Worm (Caenorhabditis elegans) whole organism, L3 larva: ENCODE results near the gene odr-8.

Experiments
- R02D3.7 ChIP-seq: fragments of 150-350 bp; optimal IDR thresholded peaks from 2 replicates; lab custom pipeline; 2014; ENCODE audit warnings: missing biosample characterization, missing genetic modification characterization
- ama-1 ChIP-seq: fragments of 150-350 bp; optimal IDR thresholded peaks from 2 replicates; lab custom pipeline; 2018
- ceh-16 ChIP-seq: sonication (generic microtip); optimal IDR thresholded peaks from 2 replicates; lab custom pipeline; 2017; ENCODE audit warnings: missing biosample characterization, missing genetic modification characterization
- ceh-82 ChIP-seq: fragments of 150-350 bp; optimal IDR thresholded peaks from 2 replicates; lab custom pipeline; 2014; ENCODE audit warnings: missing biosample characterization, missing genetic modification characterization
- egl-27 ChIP-seq: sonication (generic microtip); optimal IDR thresholded peaks from 4 replicates; lab custom pipeline; 2017; ENCODE audit warnings: missing biosample characterization, missing genetic modification reagents, missing genetic modification characterization
- egl-5 ChIP-seq: fragments of 150-350 bp; optimal IDR thresholded peaks from 2 replicates; lab custom pipeline; 2017; ENCODE audit warnings: missing biosample characterization, missing genetic modification reagents, missing genetic modification characterization, inconsistent platforms
- elt-2 ChIP-seq: sonication (generic microtip); optimal IDR thresholded peaks from 2 replicates; lab custom pipeline; 2016; ENCODE audit warnings: missing genetic modification reagents, mild to moderate bottlenecking, missing genetic modification characterization, missing compliant biosample characterization
- elt-3 ChIP-seq, 3 experiments: fragments of 150-350 bp in 1 of 3; sonication (generic microtip) in 2 of 3; optimal IDR thresholded peaks; 2 replicates in 2 of 3; 4 replicates in 1 of 3; lab custom pipeline; 2014 to 2017; ENCODE audit warnings: missing biosample characterization in 3 of 3, missing genetic modification characterization in 3 of 3
- eor-1 ChIP-seq, 2 experiments: fragments of 150-350 bp; optimal IDR thresholded peaks; 2 replicates each; lab custom pipeline; 2014 to 2018; ENCODE audit warnings: missing biosample characterization in 2 of 2, missing genetic modification characterization in 2 of 2
- fkh-10 ChIP-seq: sonication (generic microtip); optimal IDR thresholded peaks from 2 replicates; lab custom pipeline; 2017; ENCODE audit warnings: missing biosample characterization, missing genetic modification reagents, missing genetic modification characterization
- fos-1 ChIP-seq: fragments of 150-350 bp; optimal IDR thresholded peaks from 2 replicates; lab custom pipeline; 2014; ENCODE audit warnings: missing biosample characterization, missing genetic modification characterization
- hmg-11 ChIP-seq: sonication (generic microtip); optimal IDR thresholded peaks from 2 replicates; lab custom pipeline; 2016; ENCODE audit warnings: missing genetic modification characterization, missing compliant biosample characterization
- jun-1 ChIP-seq: fragments of 150-350 bp; optimal IDR thresholded peaks from 2 replicates; lab custom pipeline; 2014; ENCODE audit warnings: missing biosample characterization, missing genetic modification reagents, missing genetic modification characterization
- lin-15B ChIP-seq: fragments of 150-350 bp; optimal IDR thresholded peaks from 2 replicates; lab custom pipeline; 2014; ENCODE audit warnings: missing biosample characterization, missing genetic modification characterization
- lin-39 ChIP-seq: fragments of 150-350 bp; optimal IDR thresholded peaks from 2 replicates; lab custom pipeline; 2018; ENCODE audit warnings: missing biosample characterization, missing genetic modification reagents, missing genetic modification characterization
- lsy-12 ChIP-seq: sonication (generic microtip); optimal IDR thresholded peaks from 2 replicates; lab custom pipeline; 2016; ENCODE audit warnings: mild to moderate bottlenecking, missing genetic modification characterization, missing compliant biosample characterization
- mdl-1 ChIP-seq: fragments of 150-350 bp; optimal IDR thresholded peaks from 2 replicates; lab custom pipeline; 2014; ENCODE audit warnings: missing biosample characterization, missing genetic modification characterization
- nfya-1 ChIP-seq: sonication (generic microtip); optimal IDR thresholded peaks from 2 replicates; lab custom pipeline; 2017; ENCODE audit warnings: missing genetic modification characterization, mild to moderate bottlenecking, missing compliant biosample characterization, antibody characterized with exemption, moderate library complexity; ENCODE audit not compliant: insufficient read depth
- nhr-11 ChIP-seq: fragments of 150-350 bp; optimal IDR thresholded peaks from 2 replicates; lab custom pipeline; 2014; ENCODE audit warnings: missing biosample characterization, missing genetic modification characterization
- nhr-12 ChIP-seq: fragments of 150-350 bp; optimal IDR thresholded peaks from 2 replicates; lab custom pipeline; 2014; ENCODE audit warnings: missing biosample characterization, missing genetic modification characterization
- nhr-23 ChIP-seq: fragments of 150-350 bp; optimal IDR thresholded peaks from 2 replicates; lab custom pipeline; 2014; ENCODE audit warnings: missing biosample characterization, missing genetic modification reagents, missing genetic modification characterization
- nhr-28 ChIP-seq: fragments of 150-350 bp; optimal IDR thresholded peaks from 2 replicates; lab custom pipeline; 2014; ENCODE audit warnings: missing biosample characterization, missing genetic modification characterization
- nhr-43 ChIP-seq: sonication (generic microtip); optimal IDR thresholded peaks from 2 replicates; lab custom pipeline; 2016; ENCODE audit warnings: mild to moderate bottlenecking, missing genetic modification characterization, missing compliant biosample characterization; ENCODE audit not compliant: poor library complexity, severe bottlenecking
- nhr-77 ChIP-seq: fragments of 150-350 bp; optimal IDR thresholded peaks from 2 replicates; lab custom pipeline; 2014; ENCODE audit warnings: missing biosample characterization, missing genetic modification characterization
- pha-4 ChIP-seq: fragments of 150-350 bp; optimal IDR thresholded peaks from 2 replicates; lab custom pipeline; 2014; ENCODE audit warnings: missing biosample characterization, missing genetic modification reagents, missing genetic modification characterization
- pqm-1 ChIP-seq: fragments of 150-350 bp; optimal IDR thresholded peaks from 2 replicates; lab custom pipeline; 2017; ENCODE audit warnings: missing biosample characterization, missing genetic modification characterization, inconsistent platforms
- skn-1 ChIP-seq: fragments of 150-350 bp; optimal IDR thresholded peaks from 2 replicates; lab custom pipeline; 2014; ENCODE audit warnings: missing biosample characterization, missing genetic modification characterization
- snpc-4 ChIP-seq: fragments of 150-350 bp; optimal IDR thresholded peaks from 2 replicates; lab custom pipeline; 2014; ENCODE audit warnings: missing biosample characterization, missing genetic modification characterization
- unc-39 ChIP-seq: sonication (generic microtip); optimal IDR thresholded peaks from 4 replicates; lab custom pipeline; 2017; ENCODE audit warnings: missing biosample characterization, missing genetic modification characterization
- unc-62 ChIP-seq: fragments of 150-350 bp; sonication (generic microtip); optimal IDR thresholded peaks from 4 replicates; lab custom pipeline; 2014; ENCODE audit warnings: missing biosample characterization, missing genetic modification reagents, missing genetic modification characterization
- ztf-4 ChIP-seq: fragments of 150-350 bp; optimal IDR thresholded peaks from 2 replicates; lab custom pipeline; 2014; ENCODE audit warnings: missing biosample characterization, missing genetic modification characterization

odr-8 gene

DNA sequence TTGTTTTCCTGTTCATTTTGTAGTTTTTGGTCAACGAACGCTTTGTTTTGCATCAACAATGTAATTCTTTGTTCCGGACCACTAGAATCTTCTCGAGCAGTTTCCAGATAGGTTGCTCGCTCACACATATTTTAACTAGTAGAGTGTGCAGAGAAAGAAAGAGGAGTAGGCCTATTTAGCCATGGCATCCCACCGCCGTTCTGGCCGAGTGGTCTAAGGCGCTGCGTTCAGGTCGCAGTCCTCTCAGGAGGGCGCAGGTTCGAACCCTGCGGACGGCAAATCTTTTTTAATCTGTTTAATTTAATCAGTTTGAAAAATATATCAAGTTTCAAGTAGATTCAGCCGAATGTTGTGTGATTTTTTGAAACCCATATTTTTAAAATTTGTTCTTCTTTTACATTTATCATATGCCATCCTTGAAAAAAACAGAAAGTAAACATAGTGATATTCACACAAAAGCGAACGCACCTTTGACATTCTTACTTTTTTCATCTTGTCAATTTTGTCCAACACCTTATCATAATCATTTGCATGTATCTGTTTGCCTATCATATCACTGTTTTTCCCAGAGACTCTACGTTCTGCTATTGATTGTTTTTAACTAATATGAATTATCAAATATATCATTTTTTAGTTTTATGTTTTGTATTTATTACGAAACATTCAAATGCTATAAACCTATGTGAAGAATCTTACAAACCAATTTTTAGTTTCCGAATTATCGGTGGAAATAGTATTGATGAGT, 25.7 kb downstream of the odr-8 start, which contains the start of gene try-3:
try-3 (plus strand) TSS at position 532 of the 745 bp plus-strand sequence.
- TF ChIP-seq lsy-12 (peak; percentile 21), jun-1 (tag; lab: Kevin White, UChicago) (no peak), fkh-10 (GFP tag; lab: Kevin White, UChicago) (no peak), nhr-23 (peak; percentile 32), pqm-1 (peak; percentile 43), lin-15B (tag; lab: Kevin White, UChicago) (peak; percentile 49), unc-62 (GFP tag; lab: Kevin White, UChicago) (no peak), R02D3.7 (peak; percentile 14), nhr-43 (peak; percentile 76), lin-39 (peak; percentile 88), elt-2 (tag; lab: Kevin White, UChicago) (peak; percentile 56), nhr-12 (tag; lab: Kevin White, UChicago) (no peak), nfya-1 (tag; lab: Kevin White, UChicago) (peak; percentile 71), ztf-4 (tag; lab: Kevin White, UChicago) (no peak), snpc-4 (tag; lab: Kevin White, UChicago) (peak; percentile 58), pha-4 (tag; lab: Kevin White, UChicago) (peak; percentile 70), ceh-16 (tag; lab: Kevin White, UChicago) (no peak), elt-3 (tag; optimal IDR thresholded peaks at IDR 0.05; lab: Kevin White, UChicago) (peak in 1 of 3 experiments; percentile 63), ceh-82 (tag; lab: Kevin White, UChicago) (no peak), egl-27 (tag; lab: Kevin White, UChicago) (peak; percentile 33), hmg-11 (tag; lab: Kevin White, UChicago) (peak; percentile 77), skn-1 (tag; lab: Kevin White, UChicago) (peak; percentile 33)

DNA sequence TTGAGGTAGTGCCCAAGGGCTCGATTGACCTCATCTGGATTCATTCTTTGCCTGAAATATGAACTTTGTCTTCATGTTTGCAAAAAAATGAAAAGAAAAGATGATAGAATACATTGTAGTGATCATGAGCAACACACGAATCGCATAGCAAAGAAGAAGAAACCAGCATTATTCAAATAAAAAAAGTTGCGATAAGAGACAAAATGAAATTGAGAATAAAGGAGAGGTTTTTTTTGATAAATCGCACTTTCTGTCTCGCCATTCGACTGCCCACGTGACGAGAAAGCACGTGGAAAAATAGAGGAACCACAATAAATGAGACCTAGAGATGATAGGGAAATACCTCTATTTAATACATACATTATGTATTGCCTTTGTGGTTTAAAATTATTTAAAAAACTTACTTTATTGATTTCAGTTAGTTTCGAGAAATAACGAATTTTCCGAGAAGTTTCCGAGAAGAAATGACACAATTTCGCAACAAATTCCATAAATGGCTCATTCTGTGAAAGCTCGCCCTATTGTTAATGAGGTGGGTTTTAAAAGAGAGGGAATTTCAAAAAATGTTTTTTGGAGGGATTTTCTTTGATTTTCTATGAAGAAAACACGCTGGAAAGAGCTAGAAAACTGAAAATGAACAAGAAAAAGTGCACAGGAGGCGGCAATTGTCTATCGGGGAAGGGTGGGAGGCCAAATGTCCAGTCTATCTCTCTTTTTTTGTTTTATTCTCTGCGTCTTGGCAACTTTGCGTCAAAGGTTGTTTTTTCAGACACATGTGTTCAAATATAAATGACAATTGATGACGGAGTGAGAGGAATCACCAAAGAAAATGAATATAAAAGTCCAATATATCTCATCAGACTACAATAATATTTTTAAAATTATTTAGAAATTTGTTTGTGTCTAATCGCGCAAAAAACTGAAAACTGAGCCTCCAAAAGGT, 26.8 kb downstream of the odr-8 start, which contains the start of gene paqr-1:
paqr-1 (minus strand) TSS at position 51 of the 943 bp plus-strand sequence.
- TF ChIP-seq lin-15B (tag; lab: Kevin White, UChicago) (peak; percentile 53), nhr-77 (no peak), unc-39 (no peak), lin-39 (peak; percentile 16), mdl-1 (tag; lab: Kevin White, UChicago) (peak; percentile 41), nhr-28 (tag; lab: Kevin White, UChicago) (no peak), nhr-11 (tag; lab: Kevin White, UChicago) (no peak), pqm-1 (peak; percentile 29), fos-1 (peak; percentile 6), elt-2 (tag; lab: Kevin White, UChicago) (peak; percentile 0), egl-5 (tag; lab: Kevin White, UChicago) (peak; percentile 77), pha-4 (tag; lab: Kevin White, UChicago) (peak; percentile 6), unc-62 (GFP tag; lab: Kevin White, UChicago) (no peak), fkh-10 (GFP tag; lab: Kevin White, UChicago) (no peak), nfya-1 (tag; lab: Kevin White, UChicago) (peak; percentile 37)

DNA sequence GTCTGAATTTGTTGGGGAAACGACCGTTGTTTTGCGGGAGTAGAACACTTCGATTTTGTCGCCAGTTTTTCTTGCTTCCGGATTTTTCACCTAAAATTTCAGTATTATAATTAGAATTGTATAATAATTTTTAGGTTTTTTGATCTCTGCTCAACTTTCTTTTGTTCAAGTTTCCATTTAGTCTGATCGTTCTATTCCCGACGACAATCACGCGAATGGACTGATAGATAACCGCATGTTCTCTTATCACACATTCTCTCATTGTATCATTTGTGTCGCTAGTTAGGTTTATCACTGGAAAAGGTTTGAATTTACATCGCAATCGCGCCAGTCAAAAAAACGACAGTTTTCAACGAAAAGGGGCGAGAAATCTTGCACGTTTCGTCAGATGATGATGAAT, 27.6 kb downstream of the odr-8 start:
- peak; percentile 33 for TF ChIP-seq pha-4 (tag; lab: Kevin White, UChicago)
- peak in 2 of 3 experiments; percentile 68 to 91 for TF ChIP-seq elt-3 (tag; optimal IDR thresholded peaks at IDR 0.05; lab: Kevin White, UChicago)
- TF ChIP-seq elt-2 (tag; lab: Kevin White, UChicago) = peak; percentile 95
- TF ChIP-seq pqm-1 = peak; percentile 88
- TF ChIP-seq eor-1 (tag; optimal IDR thresholded peaks at IDR 0.05; lab: Kevin White, UChicago) = no peak
- TF ChIP-seq nhr-11 (tag; lab: Kevin White, UChicago) = no peak
- peak; percentile 29 for TF ChIP-seq jun-1 (tag; lab: Kevin White, UChicago)

DNA sequence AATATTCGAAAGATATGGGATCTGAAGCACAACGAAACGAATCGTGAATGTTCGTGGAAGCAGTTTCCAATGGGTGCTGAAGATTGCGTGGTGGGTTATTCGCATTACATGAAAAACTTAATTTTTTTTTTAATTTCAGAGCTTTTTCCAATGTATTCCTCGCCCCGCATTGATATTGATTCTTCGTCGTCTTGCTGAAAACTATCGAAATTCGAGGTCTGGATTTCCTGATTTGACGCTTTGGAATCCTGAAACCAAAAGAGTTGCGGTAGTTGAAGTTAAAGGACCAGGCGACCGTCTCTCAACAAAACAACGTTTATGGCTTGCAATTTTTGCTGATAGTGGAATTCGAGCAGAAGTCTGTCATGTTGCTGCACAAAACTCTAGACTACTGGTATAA, 30.5 kb downstream of the odr-8 start:
- TF ChIP-seq hmg-11 (tag; lab: Kevin White, UChicago) = no peak
- no peak for TF ChIP-seq egl-27 (tag; lab: Kevin White, UChicago)
- no peak for TF ChIP-seq ama-1 (lab: Kevin White, UChicago)
- peak; percentile 23 for TF ChIP-seq elt-2 (tag; lab: Kevin White, UChicago)
- peak; percentile 27 for TF ChIP-seq nhr-43
- TF ChIP-seq nhr-77 = no peak
